Worm (Caenorhabditis elegans): ENCODE results near the gene test-1.

test-1 gene

DNA sequence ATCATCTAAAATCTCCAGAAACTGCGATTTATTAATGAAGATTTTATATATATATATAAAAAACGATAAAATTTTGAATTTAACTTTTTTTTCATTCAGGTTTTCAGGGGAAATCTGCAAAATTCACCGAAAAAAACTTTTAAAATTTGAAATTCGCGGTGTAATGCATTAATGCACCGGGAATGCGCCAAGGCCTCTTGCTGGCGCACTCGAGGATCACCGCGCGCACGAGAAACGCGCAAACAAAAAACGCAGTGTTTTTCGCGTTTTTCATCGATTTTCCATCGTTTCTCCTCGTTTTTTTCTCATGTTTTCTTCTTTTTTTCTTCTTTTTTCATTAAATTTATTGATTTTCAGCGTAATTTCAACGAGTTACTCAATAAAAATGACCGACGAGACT is 40.8 kb downstream of the test-1 start, which contains the start of gene hrpu-2 (continued):
- TF ChIP-seq npax-4 (tag; optimal IDR thresholded peaks at IDR 0.05) (no peak), sox-2 (GFP tag; IDR thresholded peaks at IDR 0.05) (no peak), rnt-1 (tag; optimal IDR thresholded peaks at IDR 0.05) (no peak), ceh-31 (tag; optimal IDR thresholded peaks at IDR 0.05) (peak; percentile 55), ref-2 (tag; optimal IDR thresholded peaks at IDR 0.05) (no peak), Y22D7AL.16 (tag; optimal IDR thresholded peaks at IDR 0.05) (no peak), dmd-4 (tag; optimal IDR thresholded peaks at IDR 0.05; ENCODE audit: borderline replicate concordance) (no peak), ceh-2 (tag; optimal IDR thresholded peaks at IDR 0.05) (no peak), elt-4 (tag; optimal IDR thresholded peaks at IDR 0.05) (no peak), ceh-18 (tag; optimal IDR thresholded peaks at IDR 0.05) (no peak), hlh-15 (tag; optimal IDR thresholded peaks at IDR 0.05) (no peak), ceh-22 (tag; optimal IDR thresholded peaks at IDR 0.05) (no peak), unc-42 (tag; optimal IDR thresholded peaks at IDR 0.05) (peak; percentile 58), gmeb-2 (tag; optimal IDR thresholded peaks at IDR 0.05) (no peak), madf-2 (tag; optimal IDR thresholded peaks at IDR 0.05) (no peak), pros-1 (tag; optimal IDR thresholded peaks at IDR 0.05) (no peak), elt-2 (tag; optimal IDR thresholded peaks at IDR 0.05) (peak; percentile 18), unc-3 (GFP tag; conservative IDR thresholded peaks at IDR 0.05) (no peak), unc-3 (tag; optimal IDR thresholded peaks at IDR 0.05) (no peak)

DNA sequence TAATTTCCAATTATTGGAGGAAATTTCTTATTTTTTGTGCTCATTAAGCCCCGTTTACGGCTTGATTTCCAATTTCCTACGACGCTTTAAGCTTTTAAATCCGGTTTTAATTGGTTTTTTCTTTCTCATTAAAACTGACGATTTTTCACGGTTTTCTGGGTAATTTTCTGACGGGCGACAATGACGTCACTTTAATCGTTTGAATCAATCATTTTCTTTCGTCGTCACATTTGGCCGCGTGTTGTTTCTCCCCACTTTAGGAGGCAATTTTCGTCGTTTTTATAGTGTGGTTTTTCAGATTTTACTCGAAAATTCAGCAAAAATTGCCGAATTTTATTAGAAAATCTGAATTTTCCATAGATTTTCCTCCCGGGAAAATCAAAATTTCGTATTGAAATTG is 56.3 kb downstream of the test-1 start:
- no peak for TF ChIP-seq eyg-1 (tag; optimal IDR thresholded peaks at IDR 0.05)
- TF ChIP-seq ceh-14 (tag; optimal IDR thresholded peaks at IDR 0.05), result peak; percentile 33
- TF ChIP-seq ceh-9 (tag; optimal IDR thresholded peaks at IDR 0.05), result no peak

DNA sequence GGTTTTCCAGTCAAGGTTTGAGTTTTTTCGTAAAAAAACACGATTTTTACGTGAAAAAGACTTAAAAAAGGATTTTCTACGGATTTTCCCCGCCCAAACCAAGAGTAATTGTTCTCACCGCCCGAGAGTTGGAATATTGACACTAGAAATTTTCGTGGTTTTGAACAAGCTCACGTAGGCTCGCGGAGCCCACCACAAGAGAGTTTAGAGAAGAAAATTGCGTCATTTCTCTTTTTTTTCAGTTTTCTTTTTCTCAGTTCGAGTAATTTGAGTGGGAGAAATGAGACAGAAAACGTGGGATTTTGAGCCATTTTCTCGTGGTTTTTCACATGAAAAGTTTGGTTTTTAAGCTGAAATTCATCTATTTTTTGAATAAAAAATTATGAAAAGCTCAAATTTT is 56.8 kb downstream of the test-1 start:
- TF ChIP-seq npax-4 (tag; optimal IDR thresholded peaks at IDR 0.05) (no peak), madf-2 (tag; optimal IDR thresholded peaks at IDR 0.05) (no peak), ceh-31 (tag; optimal IDR thresholded peaks at IDR 0.05) (no peak), T23F11.4 (GFP tag; optimal IDR thresholded peaks at IDR 0.05) (no peak), hlh-15 (tag; optimal IDR thresholded peaks at IDR 0.05) (no peak), ceh-34 (tag; optimal IDR thresholded peaks at IDR 0.05) (no peak), ceh-2 (tag; optimal IDR thresholded peaks at IDR 0.05) (no peak), dve-1 (tag; optimal IDR thresholded peaks at IDR 0.05) (no peak), pha-2 (tag; optimal IDR thresholded peaks at IDR 0.05) (no peak), unc-3 (GFP tag; conservative IDR thresholded peaks at IDR 0.05) (no peak), unc-3 (tag; optimal IDR thresholded peaks at IDR 0.05) (no peak), pax-1 (tag; optimal IDR thresholded peaks at IDR 0.05) (no peak), ceh-30 (tag; optimal IDR thresholded peaks at IDR 0.05) (no peak), ceh-14 (tag; optimal IDR thresholded peaks at IDR 0.05) (no peak), ceh-18 (tag; optimal IDR thresholded peaks at IDR 0.05) (no peak), ahr-1 (tag; optimal IDR thresholded peaks at IDR 0.05) (no peak), ets-4 (tag; optimal IDR thresholded peaks at IDR 0.05) (no peak), nhr-232 (tag; optimal IDR thresholded peaks at IDR 0.05) (no peak)

DNA sequence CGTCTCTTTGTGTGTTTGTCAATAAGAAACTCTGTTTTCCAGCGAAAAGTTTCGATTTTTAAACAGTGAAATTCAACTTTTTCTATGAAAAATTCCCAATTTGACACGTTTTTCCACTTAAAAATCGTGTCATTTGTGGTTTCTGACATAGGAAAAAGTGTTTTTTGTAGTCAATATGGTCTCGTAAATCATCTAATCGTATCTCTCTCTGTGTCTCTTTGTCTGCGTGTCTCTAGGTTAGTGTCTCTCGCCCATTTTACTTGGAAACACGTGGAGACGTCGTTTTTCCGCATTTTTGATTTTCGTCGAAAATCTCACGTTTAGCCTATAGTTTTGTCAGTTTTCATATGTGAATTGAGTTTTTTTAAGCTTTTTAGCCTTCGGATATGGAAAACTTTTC is 58.8 kb downstream of the test-1 start:
- no peak for TF ChIP-seq ztf-16 (tag; optimal IDR thresholded peaks at IDR 0.05)
- no peak for TF ChIP-seq mec-3 (tag; optimal IDR thresholded peaks at IDR 0.05; ENCODE audit: borderline replicate concordance)
- TF ChIP-seq ceh-31 (tag; optimal IDR thresholded peaks at IDR 0.05), result no peak
- no peak for TF ChIP-seq hlh-8 (tag; optimal IDR thresholded peaks at IDR 0.05)
- no peak for TF ChIP-seq pqm-1 (tag; optimal IDR thresholded peaks at IDR 0.05)
- TF ChIP-seq dmd-4 (tag; optimal IDR thresholded peaks at IDR 0.05; ENCODE audit: borderline replicate concordance), result no peak
- TF ChIP-seq hlh-15 (tag; optimal IDR thresholded peaks at IDR 0.05), result no peak
- TF ChIP-seq pag-3 (tag; optimal IDR thresholded peaks at IDR 0.05; ENCODE audit: borderline replicate concordance), result no peak
- no peak for TF ChIP-seq elt-4 (tag; optimal IDR thresholded peaks at IDR 0.05)
- no peak for TF ChIP-seq hlh-13 (GFP tag; optimal IDR thresholded peaks at IDR 0.05)
- TF ChIP-seq Y22D7AL.16 (tag; optimal IDR thresholded peaks at IDR 0.05), result no peak
- no peak for TF ChIP-seq ref-2 (tag; optimal IDR thresholded peaks at IDR 0.05)
- TF ChIP-seq syd-9 (tag; optimal IDR thresholded peaks at IDR 0.05), result no peak
- no peak for TF ChIP-seq fkh-6 (tag; optimal IDR thresholded peaks at IDR 0.05)
- TF ChIP-seq sox-4 (tag; optimal IDR thresholded peaks at IDR 0.05), result no peak
- TF ChIP-seq elt-2 (tag; optimal IDR thresholded peaks at IDR 0.05), result no peak
- TF ChIP-seq ceh-34 (tag; optimal IDR thresholded peaks at IDR 0.05), result no peak
- no peak for TF ChIP-seq rnt-1 (tag; optimal IDR thresholded peaks at IDR 0.05)
- TF ChIP-seq nfya-1 (tag; optimal IDR thresholded peaks at IDR 0.05), result no peak
